Fruit fly (Drosophila melanogaster): ENCODE data around the gene eIF4EHP.
A peak's percentile ranks its signal among the peaks of the same experiment; 100 is the strongest.

Gene eIF4EHP

dm6 chr3R:24025715-24026467 is 82.9 kb downstream of the eIF4EHP start:
- no peak for TF ChIP-seq Six4 (GFP tag; optimal IDR thresholded peaks at IDR 0.05)
- TF ChIP-seq CG14710 (tag; optimal IDR thresholded peaks at IDR 0.05), result no peak
- peak; percentile 58 for TF ChIP-seq gem (tag; optimal IDR thresholded peaks at IDR 0.05)
- TF ChIP-seq Opbp (GFP tag; IDR thresholded peaks at IDR 0.05; ENCODE audit: partially characterized antibody), result no peak
- TF ChIP-seq CG14050 (GFP tag; IDR thresholded peaks at IDR 0.05), result no peak; the same call in 2 of the 3 replicates
- TF ChIP-seq fd3F (GFP tag; optimal IDR thresholded peaks at IDR 0.05), result no peak
- TF ChIP-seq gsb (GFP tag; IDR thresholded peaks at IDR 0.05), result no peak
- no peak for TF ChIP-seq CG12104 (GFP tag; optimal IDR thresholded peaks at IDR 0.05)
- no peak for TF ChIP-seq E2f1 (GFP tag; IDR thresholded peaks at IDR 0.05)
- TF ChIP-seq CG1024 (GFP tag; IDR thresholded peaks at IDR 0.05), result no peak
- no peak for TF ChIP-seq CG18764 (GFP tag; optimal IDR thresholded peaks at IDR 0.05)
- TF ChIP-seq sens-2 (GFP tag; IDR thresholded peaks at IDR 0.05), result no peak
- TF ChIP-seq wek (GFP tag; optimal IDR thresholded peaks at IDR 0.05), result no peak
- TF ChIP-seq salm (tag; optimal IDR thresholded peaks at IDR 0.05), result no peak
- no peak for TF ChIP-seq nau (GFP tag; optimal IDR thresholded peaks at IDR 0.05)
- peak; percentile 28 for TF ChIP-seq CG15269 (tag; optimal IDR thresholded peaks at IDR 0.05)
- TF ChIP-seq pfk (GFP tag; optimal IDR thresholded peaks at IDR 0.05), result no peak
- no peak for TF ChIP-seq NfI (GFP tag; optimal IDR thresholded peaks at IDR 0.05)
- TF ChIP-seq Ada2b (GFP tag; IDR thresholded peaks at IDR 0.05), result peak; percentile 43; the same call in 1 of the 2 replicates
- TF ChIP-seq CG32532 (GFP tag; IDR thresholded peaks at IDR 0.05), result no peak; the same call in 1 of the 2 replicates
- no peak for TF ChIP-seq stc (GFP tag; IDR thresholded peaks at IDR 0.05)
- no peak for TF ChIP-seq CG5180 (GFP tag; optimal IDR thresholded peaks at IDR 0.05)
- no peak for TF ChIP-seq pum (GFP tag; optimal IDR thresholded peaks at IDR 0.05)
- no peak for TF ChIP-seq CG6254 (GFP tag; optimal IDR thresholded peaks at IDR 0.05)
- TF ChIP-seq dm (GFP tag; optimal IDR thresholded peaks at IDR 0.05), result no peak
- no peak for TF ChIP-seq inv (GFP tag; IDR thresholded peaks at IDR 0.05; ENCODE audit: partially characterized antibody)
- TF ChIP-seq corto (GFP tag; optimal IDR thresholded peaks at IDR 0.05), result no peak
- no peak for TF ChIP-seq CG3838 (GFP tag; optimal IDR thresholded peaks at IDR 0.05)
- peak; percentile 71 for TF ChIP-seq Sox102F (GFP tag; optimal IDR thresholded peaks at IDR 0.05)
- TF ChIP-seq crol (GFP tag; IDR thresholded peaks at IDR 0.05), result no peak
- no peak for TF ChIP-seq her (GFP tag; optimal IDR thresholded peaks at IDR 0.05)
- TF ChIP-seq wor (GFP tag; IDR thresholded peaks at IDR 0.05), result no peak
- no peak for TF ChIP-seq CG6175 (GFP tag; IDR thresholded peaks at IDR 0.05)
- no peak for TF ChIP-seq chn (GFP tag; optimal IDR thresholded peaks at IDR 0.05)
- peak in 1 of 2 experiments; percentile 51 for TF ChIP-seq Pdp1 (GFP tag; optimal IDR thresholded peaks at IDR 0.05)
- no peak for TF ChIP-seq Hmx (GFP tag; optimal IDR thresholded peaks at IDR 0.05)
- no peak for TF ChIP-seq luna (GFP tag; optimal IDR thresholded peaks at IDR 0.05)
- no peak; the same call in 2 of the 3 replicates for TF ChIP-seq B-H1 (GFP tag; IDR thresholded peaks at IDR 0.05)
- TF ChIP-seq CG9215 (GFP tag; IDR thresholded peaks at IDR 0.05), result no peak
- TF ChIP-seq otp (GFP tag; IDR thresholded peaks at IDR 0.05), result no peak
- TF ChIP-seq H2.0 (GFP tag; IDR thresholded peaks at IDR 0.05), result peak; percentile 36; the same call in 1 of the 2 replicates
- TF ChIP-seq al (GFP tag; IDR thresholded peaks at IDR 0.05), result no peak
- TF ChIP-seq ap (GFP tag; IDR thresholded peaks at IDR 0.05), result peak; percentile 25; the same call in 1 of the 2 replicates
- TF ChIP-seq h (optimal IDR thresholded peaks at IDR 0.05), result no peak
- TF ChIP-seq CG3726 (GFP tag; IDR thresholded peaks at IDR 0.05), result no peak
- no peak for TF ChIP-seq bcd (GFP tag; optimal IDR thresholded peaks at IDR 0.05)
- no peak for TF ChIP-seq CG9876 (GFP tag; optimal IDR thresholded peaks at IDR 0.05)
- TF ChIP-seq Chrac-16 (GFP tag; optimal IDR thresholded peaks at IDR 0.05), result peak; percentile 18
- no peak for TF ChIP-seq aop (GFP tag; IDR thresholded peaks at IDR 0.05)
- no peak for TF ChIP-seq Lpt (GFP tag; optimal IDR thresholded peaks at IDR 0.05)
- peak; percentile 3 for TF ChIP-seq Hr3 (GFP tag; optimal IDR thresholded peaks at IDR 0.05)
